Worm (Caenorhabditis elegans): ENCODE results near the gene F28B4.3.

The F28B4.3 gene

DNA sequence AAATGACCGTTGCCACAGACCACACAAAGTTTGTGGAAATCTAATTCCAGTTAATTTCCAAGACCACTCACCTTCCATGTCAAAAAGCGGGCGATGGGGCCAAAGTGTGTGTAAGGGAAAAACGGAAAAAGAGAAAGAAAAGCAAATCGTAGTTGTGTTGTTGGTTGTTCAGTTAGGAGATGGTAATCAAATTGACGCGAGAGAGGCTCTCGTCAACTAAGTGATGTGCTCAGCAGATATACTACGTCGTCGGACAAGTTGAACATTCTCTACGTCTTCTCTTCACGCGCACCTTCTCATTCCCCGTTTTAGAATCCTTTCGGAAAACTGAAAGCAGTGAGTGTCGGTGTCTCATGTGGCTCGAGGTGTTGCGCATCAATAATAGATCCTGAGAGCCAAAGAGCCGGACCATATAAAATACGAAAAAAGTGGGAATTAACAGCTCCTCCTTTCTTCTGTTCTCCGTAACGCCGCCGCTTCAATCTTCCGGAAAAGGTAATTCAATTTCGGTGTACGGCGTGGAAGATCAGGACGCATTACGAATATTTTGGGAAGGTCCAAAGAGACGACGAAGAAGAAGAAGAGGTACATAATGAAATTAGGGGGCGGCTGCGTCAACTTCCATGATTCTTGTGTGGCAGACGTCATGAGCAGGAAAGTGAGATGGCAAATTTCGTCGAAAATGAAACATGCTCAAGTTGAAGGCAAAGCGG is 43.7 kb downstream of the F28B4.3 start:
- TF ChIP-seq flt-1 (GFP tag; IDR thresholded peaks at IDR 0.05) (no peak), ztf-23 (GFP tag; IDR thresholded peaks at IDR 0.05) (no peak), klf-2 (GFP tag; conservative IDR thresholded peaks at IDR 0.05) (no peak), med-1 (GFP tag; optimal IDR thresholded peaks at IDR 0.05; ENCODE audit: insufficient read depth) (no peak), T22C8.4 (GFP tag; IDR thresholded peaks at IDR 0.05) (no peak), ztf-29 (GFP tag; IDR thresholded peaks at IDR 0.05) (no peak), tab-1 (GFP tag; IDR thresholded peaks at IDR 0.05) (no peak), cog-1 (tag; optimal IDR thresholded peaks at IDR 0.05) (no peak), ref-1 (GFP tag; conservative IDR thresholded peaks at IDR 0.05) (no peak)

DNA sequence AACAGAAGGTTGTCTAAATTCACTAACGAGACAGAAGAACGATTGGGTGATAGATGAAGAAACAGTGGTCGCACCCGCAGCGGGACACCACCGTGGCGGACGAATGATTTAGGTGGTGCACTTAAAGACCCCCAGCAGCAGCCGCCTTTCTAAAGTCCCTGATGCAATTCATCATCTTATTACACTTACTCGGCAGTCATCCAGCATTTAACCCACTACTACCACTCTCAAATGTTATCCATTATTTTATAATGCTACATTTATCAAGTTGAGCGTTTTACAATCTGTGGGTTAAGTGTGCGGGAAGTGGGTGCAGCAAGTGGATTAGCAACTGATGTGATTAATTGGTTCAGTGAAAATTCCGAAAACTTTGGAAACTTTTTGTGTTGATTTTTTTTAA is 45.0 kb downstream of the F28B4.3 start:
- TF ChIP-seq tab-1 (GFP tag; IDR thresholded peaks at IDR 0.05) (no peak), cog-1 (tag; optimal IDR thresholded peaks at IDR 0.05) (no peak), ztf-29 (GFP tag; IDR thresholded peaks at IDR 0.05) (no peak), ztf-23 (GFP tag; IDR thresholded peaks at IDR 0.05) (no peak), flt-1 (GFP tag; IDR thresholded peaks at IDR 0.05) (no peak), T22C8.4 (GFP tag; IDR thresholded peaks at IDR 0.05) (no peak), klf-2 (GFP tag; conservative IDR thresholded peaks at IDR 0.05) (no peak), med-1 (GFP tag; optimal IDR thresholded peaks at IDR 0.05; ENCODE audit: insufficient read depth) (no peak), ref-1 (GFP tag; conservative IDR thresholded peaks at IDR 0.05) (no peak)

- no peak for TF ChIP-seq T22C8.4 (GFP tag; IDR thresholded peaks at IDR 0.05)
Measured at ce11 chrX:3184649-3185048, 50.6 kb downstream of the F28B4.3 start.

- no peak for TF ChIP-seq cog-1 (tag; optimal IDR thresholded peaks at IDR 0.05)
Measured at ce11 chrX:3181870-3182269, 53.3 kb downstream of the F28B4.3 start.

- TF ChIP-seq tab-1 (GFP tag; IDR thresholded peaks at IDR 0.05) = no peak
Measured at ce11 chrX:3181376-3181775, 53.8 kb downstream of the F28B4.3 start.

DNA sequence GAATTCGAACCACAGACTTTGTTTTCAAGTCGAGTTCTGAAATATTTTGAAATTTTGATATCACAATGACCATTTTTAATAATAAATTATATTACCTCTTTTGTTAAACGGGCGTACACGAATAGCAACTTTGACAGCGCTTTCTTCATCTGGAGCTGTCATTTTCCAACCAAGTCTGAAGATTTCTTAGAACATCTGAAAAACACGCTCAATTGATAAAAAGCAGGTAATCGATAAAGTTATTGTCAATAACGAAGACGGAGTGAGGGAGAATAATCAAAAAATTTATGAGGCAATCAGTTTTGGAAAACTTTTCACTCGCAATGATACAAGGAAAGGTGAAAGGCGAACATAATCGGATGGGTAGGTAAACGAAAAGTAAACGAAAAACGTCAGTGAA is 56.7 kb downstream of the F28B4.3 start, which contains the start of gene klp-4:
Gene klp-4 (minus strand): TSS at position 201 of the 400 bp plus-strand sequence.
- TF ChIP-seq tab-1 (GFP tag; IDR thresholded peaks at IDR 0.05) (no peak), ztf-29 (GFP tag; IDR thresholded peaks at IDR 0.05) (no peak), med-1 (GFP tag; optimal IDR thresholded peaks at IDR 0.05; ENCODE audit: insufficient read depth) (no peak), ref-1 (GFP tag; conservative IDR thresholded peaks at IDR 0.05) (no peak), cog-1 (tag; optimal IDR thresholded peaks at IDR 0.05) (no peak), klf-2 (GFP tag; conservative IDR thresholded peaks at IDR 0.05) (no peak), flt-1 (GFP tag; IDR thresholded peaks at IDR 0.05) (no peak), T22C8.4 (GFP tag; IDR thresholded peaks at IDR 0.05) (no peak), ztf-23 (GFP tag; IDR thresholded peaks at IDR 0.05) (no peak)

All from whole organism, midembryonic.